Worm (Caenorhabditis elegans) whole organism, early embryonic: ENCODE results near the gene vdac-1.

Experiments
- B0310.2 ChIP-seq: sonication (generic microtip); optimal IDR thresholded peaks from 2 replicates; lab custom pipeline; 2016; ENCODE audit warnings: mild to moderate bottlenecking, missing genetic modification characterization, missing compliant biosample characterization
- F13C5.2 ChIP-seq: sonication (generic microtip); optimal IDR thresholded peaks from 2 replicates; lab custom pipeline; 2017; ENCODE audit warnings: mild to moderate bottlenecking, missing genetic modification characterization, inconsistent platforms, missing compliant biosample characterization
- aly-1 ChIP-seq: sonication (generic microtip); optimal IDR thresholded peaks from 2 replicates; lab custom pipeline; 2016; ENCODE audit warnings: missing genetic modification characterization, missing compliant biosample characterization
- ama-1 ChIP-seq: fragments of 150-350 bp; optimal IDR thresholded peaks from 2 replicates; lab custom pipeline; 2014
- ceh-13 ChIP-seq: fragments of 200-800 bp; sonication (Bioruptor generic); optimal IDR thresholded peaks from 2 replicates; lab custom pipeline; 2018; ENCODE audit warnings: mild to moderate bottlenecking, missing genetic modification characterization, missing compliant biosample characterization
- ceh-36 ChIP-seq: sonication (generic microtip); optimal IDR thresholded peaks from 2 replicates; lab custom pipeline; 2016; ENCODE audit warnings: missing genetic modification characterization, inconsistent platforms, missing compliant biosample characterization
- ets-7 ChIP-seq: sonication (generic microtip); optimal IDR thresholded peaks from 2 replicates; lab custom pipeline; 2016; ENCODE audit warnings: missing genotype, missing genetic modification characterization, missing compliant biosample characterization
- flt-1 ChIP-seq: fragments of 200-800 bp; sonication (Bioruptor generic); IDR thresholded peaks from 2 replicates; pipeline ENCODE4 v1.3.6; 2022; ENCODE audit warnings: missing genetic modification characterization, missing compliant biosample characterization
- hmbx-1 ChIP-seq: sonication (generic microtip); optimal IDR thresholded peaks from 2 replicates; lab custom pipeline; 2016; ENCODE audit warnings: mild to moderate bottlenecking, missing genetic modification characterization, missing compliant biosample characterization
- hmg-4 ChIP-seq: fragments of 200-800 bp; sonication (Bioruptor generic); optimal IDR thresholded peaks from 2 replicates; lab custom pipeline; 2018; ENCODE audit warnings: mild to moderate bottlenecking, missing genetic modification characterization, missing compliant biosample characterization
- hnd-1 ChIP-seq: sonication (generic microtip); optimal IDR thresholded peaks from 2 replicates; lab custom pipeline; 2016; ENCODE audit warnings: missing genetic modification characterization, missing compliant biosample characterization
- pes-1 ChIP-seq: fragments of 200-800 bp; sonication (Bioruptor generic); IDR thresholded peaks from 2 replicates; pipeline ENCODE4 v1.3.6; 2022; ENCODE audit warnings: missing genetic modification reagents, missing genetic modification characterization, missing compliant biosample characterization
- scrt-1 ChIP-seq: fragments of 200-800 bp; sonication (Bioruptor generic); IDR thresholded peaks from 2 replicates; pipeline ENCODE4 v1.3.6; 2022; ENCODE audit warnings: missing genetic modification characterization, missing compliant biosample characterization
- sea-1 ChIP-seq: fragments of 200-800 bp; sonication (Bioruptor generic); conservative IDR thresholded peaks from 2 replicates; pipeline ENCODE4 v1.3.6; 2022; ENCODE audit warnings: missing genetic modification characterization, missing compliant biosample characterization
- tbx-11 ChIP-seq: fragments of 200-800 bp; sonication (Bioruptor generic); IDR thresholded peaks from 2 replicates; pipeline ENCODE4 v1.3.6; 2022; ENCODE audit warnings: missing genetic modification characterization, missing compliant biosample characterization
- tbx-37 ChIP-seq: fragments of 200-800 bp; sonication (Bioruptor generic); conservative IDR thresholded peaks from 2 replicates; pipeline ENCODE4 v1.3.6; 2022; ENCODE audit warnings: missing genetic modification reagents, missing genetic modification characterization, missing compliant biosample characterization
- tra-4 ChIP-seq: sonication (generic microtip); optimal IDR thresholded peaks from 2 replicates; lab custom pipeline; 2017; ENCODE audit warnings: missing genetic modification characterization, missing compliant biosample characterization

Gene vdac-1

DNA sequence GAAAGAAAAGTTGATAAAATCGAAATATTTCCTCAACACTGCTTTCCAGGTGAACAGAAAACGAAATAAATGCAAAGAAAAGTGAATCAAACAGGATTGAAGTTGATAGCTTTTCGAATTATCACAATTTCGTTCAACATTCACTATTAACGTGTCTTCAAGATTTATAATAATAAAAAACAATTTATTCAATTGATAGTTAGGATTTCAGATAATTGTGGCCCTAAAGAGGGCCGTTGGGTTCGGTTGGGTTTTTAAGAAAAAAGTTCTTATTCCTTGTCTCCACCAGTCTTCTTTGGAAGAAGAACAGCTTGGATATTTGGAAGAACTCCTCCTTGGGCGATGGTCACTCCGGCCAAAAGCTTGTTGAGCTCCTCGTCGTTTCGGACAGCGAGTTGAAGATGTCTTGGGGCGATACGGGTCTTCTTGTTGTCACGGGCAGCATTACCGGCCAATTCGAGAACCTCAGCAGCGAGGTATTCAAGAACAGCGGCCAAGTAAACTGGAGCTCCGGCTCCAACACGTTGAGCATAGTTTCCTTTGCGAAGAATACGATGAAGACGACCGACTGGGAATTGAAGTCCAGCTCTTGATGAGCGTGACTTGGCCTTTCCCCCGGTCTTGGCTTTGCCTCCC lies 22.0 kb downstream of the vdac-1 start:
- TF ChIP-seq tbx-11 (GFP tag; lab: Robert Waterston, UW) (peak; percentile 8; the same call in 1 of the 2 replicates), sea-1 (GFP tag; lab: Robert Waterston, UW) (peak; percentile 76), aly-1 (tag; lab: Kevin White, UChicago) (peak; percentile 39), ama-1 (peak; percentile 69), flt-1 (GFP tag; lab: Robert Waterston, UW) (peak; percentile 39; the same call in 1 of the 2 replicates)

DNA sequence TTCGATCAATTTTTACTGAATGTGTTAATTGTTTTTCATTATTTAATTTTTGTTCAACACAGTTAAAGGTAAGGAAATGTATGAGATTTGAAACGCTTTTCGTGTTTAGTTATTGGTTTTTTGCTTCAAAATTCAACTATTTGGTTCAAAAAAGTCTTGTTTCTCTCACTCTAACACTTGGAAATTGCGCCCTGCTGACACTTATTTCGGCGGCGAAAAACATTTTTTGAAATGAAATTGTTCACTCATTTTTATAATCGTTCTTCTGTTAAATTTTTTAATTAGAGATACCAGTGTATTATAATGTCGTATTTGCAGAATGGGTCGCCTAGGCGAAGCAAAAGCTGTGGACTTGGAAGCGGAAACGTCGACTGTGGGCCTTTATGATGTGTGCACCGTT lies 29.6 kb downstream of the vdac-1 start, which contains the start of gene rod-1:
rod-1 (plus strand) TSS at position 319 of the 400 bp plus-strand sequence.
- TF ChIP-seq ceh-13 (no peak), tbx-37 (GFP tag; lab: Robert Waterston, UW) (no peak), tra-4 (tag; lab: Kevin White, UChicago) (no peak), flt-1 (GFP tag; lab: Robert Waterston, UW) (no peak), F13C5.2 (tag; lab: Kevin White, UChicago) (no peak), hmg-4 (GFP tag; lab: Kevin White, UChicago) (no peak), hmbx-1 (no peak), sea-1 (GFP tag; lab: Robert Waterston, UW) (no peak), hnd-1 (tag; lab: Kevin White, UChicago) (no peak), ets-7 (tag; lab: Kevin White, UChicago) (no peak), tbx-11 (GFP tag; lab: Robert Waterston, UW) (no peak), scrt-1 (no peak), aly-1 (tag; lab: Kevin White, UChicago) (no peak), ama-1 (no peak), B0310.2 (tag; lab: Kevin White, UChicago) (no peak), ceh-36 (tag; lab: Kevin White, UChicago) (no peak), pes-1 (GFP tag; lab: Robert Waterston, UW) (no peak)

DNA sequence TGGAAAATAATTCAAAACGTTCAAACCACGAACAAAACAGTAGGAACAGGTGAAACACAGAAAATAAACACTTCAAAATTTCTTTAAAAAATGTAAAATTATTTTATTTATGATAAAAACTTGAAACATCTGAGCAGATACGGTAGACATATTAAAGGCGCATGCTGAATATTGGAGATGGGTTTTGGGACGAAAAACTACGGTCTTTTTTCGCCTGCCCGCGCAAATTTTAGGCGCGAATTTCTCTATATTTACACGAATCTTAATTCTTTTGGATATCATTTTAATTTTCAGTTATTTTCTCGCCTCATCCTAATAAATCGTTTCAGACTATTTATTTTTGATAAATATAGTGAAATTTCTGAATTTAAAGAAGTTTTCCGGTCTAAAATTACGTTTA lies 30.0 kb downstream of the vdac-1 start:
- TF ChIP-seq flt-1 (GFP tag; lab: Robert Waterston, UW) (no peak), scrt-1 (no peak), hmbx-1 (no peak), tbx-11 (GFP tag; lab: Robert Waterston, UW) (no peak), aly-1 (tag; lab: Kevin White, UChicago) (no peak), sea-1 (GFP tag; lab: Robert Waterston, UW) (no peak), tbx-37 (GFP tag; lab: Robert Waterston, UW) (no peak), F13C5.2 (tag; lab: Kevin White, UChicago) (no peak), hmg-4 (GFP tag; lab: Kevin White, UChicago) (no peak), tra-4 (tag; lab: Kevin White, UChicago) (no peak), B0310.2 (tag; lab: Kevin White, UChicago) (no peak), pes-1 (GFP tag; lab: Robert Waterston, UW) (no peak), ets-7 (tag; lab: Kevin White, UChicago) (no peak), ama-1 (no peak), ceh-36 (tag; lab: Kevin White, UChicago) (no peak), hnd-1 (tag; lab: Kevin White, UChicago) (no peak), ceh-13 (no peak)

DNA sequence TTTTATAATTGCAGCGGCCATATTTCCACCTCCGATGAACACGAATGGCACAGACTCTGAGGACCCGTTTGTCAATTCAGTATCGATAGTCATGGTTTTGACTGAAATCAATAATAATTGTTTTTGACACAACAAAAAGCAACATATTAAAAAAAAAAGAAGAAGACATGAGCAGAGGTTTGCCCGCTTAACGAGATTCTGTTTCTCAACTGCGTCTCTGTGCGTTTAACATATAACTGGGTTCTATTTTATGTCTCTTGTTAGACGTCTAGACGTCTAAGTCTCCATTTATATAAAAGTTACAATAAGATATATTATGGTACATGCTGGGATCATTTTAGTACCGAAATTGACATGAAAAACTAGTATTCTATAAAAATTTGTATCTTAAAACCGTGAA lies 30.5 kb downstream of the vdac-1 start, which contains the start of gene pycr-4:
pycr-4 (minus strand) TSS at position 101 of the 400 bp plus-strand sequence.
- TF ChIP-seq scrt-1 (no peak), ama-1 (no peak), sea-1 (GFP tag; lab: Robert Waterston, UW) (no peak), ets-7 (tag; lab: Kevin White, UChicago) (no peak), aly-1 (tag; lab: Kevin White, UChicago) (no peak), tbx-37 (GFP tag; lab: Robert Waterston, UW) (no peak), B0310.2 (tag; lab: Kevin White, UChicago) (no peak), hnd-1 (tag; lab: Kevin White, UChicago) (no peak), ceh-36 (tag; lab: Kevin White, UChicago) (no peak), hmg-4 (GFP tag; lab: Kevin White, UChicago) (no peak), ceh-13 (no peak), hmbx-1 (no peak), F13C5.2 (tag; lab: Kevin White, UChicago) (no peak), flt-1 (GFP tag; lab: Robert Waterston, UW) (no peak), tbx-11 (GFP tag; lab: Robert Waterston, UW) (no peak), pes-1 (GFP tag; lab: Robert Waterston, UW) (no peak)

DNA sequence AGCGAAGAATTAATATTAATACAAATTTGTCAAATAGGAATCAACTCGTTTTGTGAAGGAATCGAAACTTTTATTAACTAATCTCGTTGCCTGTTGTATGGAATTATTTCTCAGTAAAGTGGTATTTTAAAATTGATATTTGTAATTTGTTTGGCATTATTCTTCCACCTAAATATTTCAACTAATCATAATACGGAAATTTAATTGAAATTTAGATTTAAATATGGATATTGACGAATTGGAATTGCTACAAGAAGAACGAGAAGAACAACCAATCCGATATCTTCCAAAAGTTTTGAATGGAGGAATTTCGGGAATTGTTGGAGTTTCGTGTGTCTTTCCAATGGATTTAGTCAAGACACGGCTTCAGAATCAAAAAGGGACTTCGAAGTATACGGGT lies 32.9 kb downstream of the vdac-1 start, which contains the start of gene slc-25A18.2:
slc-25A18.2 (plus strand) TSS at position 216 of the 400 bp plus-strand sequence.
- no peak for TF ChIP-seq ceh-36 (tag; lab: Kevin White, UChicago)
- TF ChIP-seq ets-7 (tag; lab: Kevin White, UChicago) = no peak
- TF ChIP-seq B0310.2 (tag; lab: Kevin White, UChicago) = no peak
- TF ChIP-seq ceh-13 = no peak
- no peak for TF ChIP-seq sea-1 (GFP tag; lab: Robert Waterston, UW)

DNA sequence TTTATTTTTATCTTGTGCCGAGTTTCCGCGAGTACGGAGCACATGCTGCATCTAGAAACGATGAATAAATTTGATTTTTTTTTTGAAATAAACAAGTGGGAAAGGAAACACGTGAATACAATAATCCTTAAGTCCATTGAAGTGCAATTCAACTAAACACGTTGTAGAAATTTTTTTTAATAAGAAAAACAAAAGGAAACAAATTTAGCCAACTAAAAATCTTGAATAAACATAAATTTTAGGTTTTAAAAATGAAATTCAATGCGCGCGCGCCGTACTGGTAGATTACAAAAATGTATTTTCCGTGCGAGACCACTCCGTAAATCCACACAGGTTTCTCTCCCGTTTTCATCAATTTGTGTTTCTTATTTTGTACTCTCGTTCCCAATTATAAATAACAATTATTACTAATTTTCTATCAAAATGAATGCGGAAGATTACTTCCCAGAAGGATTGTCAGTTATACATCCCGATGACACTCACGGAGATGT lies 34.5 kb downstream of the vdac-1 start, which contains the start of the genes plk-3 and F55G1.6:
plk-3 (minus strand) TSS at position 51 of the 491 bp plus-strand sequence.
F55G1.6 (plus strand) TSS at position 359 of the 491 bp plus-strand sequence.
- no peak for TF ChIP-seq ceh-13
- TF ChIP-seq scrt-1 = no peak
- TF ChIP-seq aly-1 (tag; lab: Kevin White, UChicago) = no peak
- no peak for TF ChIP-seq B0310.2 (tag; lab: Kevin White, UChicago)
- TF ChIP-seq ceh-36 (tag; lab: Kevin White, UChicago) = no peak
- TF ChIP-seq tbx-37 (GFP tag; lab: Robert Waterston, UW) = no peak
- TF ChIP-seq pes-1 (GFP tag; lab: Robert Waterston, UW) = no peak
- TF ChIP-seq hmbx-1 = no peak
- TF ChIP-seq hnd-1 (tag; lab: Kevin White, UChicago) = no peak
